Worm (Caenorhabditis elegans): ENCODE data around the gene fbxa-190.

ce11 chrX:1389382-1389983 is 17.7 kb downstream of the fbxa-190 start:
- TF ChIP-seq fkh-10 (GFP tag; optimal IDR thresholded peaks at IDR 0.05): peak; percentile 97
- TF ChIP-seq elt-2 (tag; optimal IDR thresholded peaks at IDR 0.05): peak; percentile 64
- TF ChIP-seq lir-3 (tag; optimal IDR thresholded peaks at IDR 0.05; ENCODE audit: poor library complexity): peak; percentile 85
- no peak for TF ChIP-seq hlh-17 (GFP tag; optimal IDR thresholded peaks at IDR 0.05; ENCODE audit: borderline replicate concordance)

Data from whole organism, L1 larva.